Fruit fly (Drosophila melanogaster) whole organism, embryonic: Measurements from ENCODE around the gene CG15772.

ENCODE experiments used
- Antp ChIP-seq: fragments of 200-800 bp; sonication (Bioruptor generic); optimal IDR thresholded peaks from 3 replicates; lab custom pipeline; 2016; ENCODE audit warnings: missing biosample characterization, missing genetic modification characterization
- B-H1 ChIP-seq: fragments of 200-800 bp; sonication (Bioruptor generic); IDR thresholded peaks from 3 replicates; pipeline ENCODE4 v1.3.6; 2022; ENCODE audit warnings: missing biosample characterization, missing genetic modification characterization
- Bdp1 ChIP-seq: fragments of 200-800 bp; sonication (Bioruptor generic); optimal IDR thresholded peaks from 3 replicates; lab custom pipeline; 2016; ENCODE audit warnings: missing biosample characterization, missing genetic modification characterization
- CG13894 ChIP-seq: fragments of 200-800 bp; sonication (Bioruptor generic); optimal IDR thresholded peaks from 3 replicates; lab custom pipeline; 2018; ENCODE audit warnings: missing biosample characterization, mild to moderate bottlenecking, missing genetic modification characterization, moderate library complexity
- CG3065 ChIP-seq: fragments of 200-800 bp; sonication (Bioruptor generic); optimal IDR thresholded peaks from 2 replicates; lab custom pipeline; 2016; ENCODE audit warnings: missing biosample characterization, missing genetic modification characterization
- CG4707 ChIP-seq: fragments of 200-800 bp; sonication (Bioruptor generic); optimal IDR thresholded peaks from 2 replicates; lab custom pipeline; 2018; ENCODE audit warnings: missing biosample characterization, mild to moderate bottlenecking, missing genetic modification characterization, moderate library complexity
- CG6175 ChIP-seq: fragments of 200-800 bp; sonication (Bioruptor generic); IDR thresholded peaks from 3 replicates; pipeline ENCODE4 v1.3.6; 2022; ENCODE audit warnings: missing biosample characterization, missing genetic modification characterization
- CG6765 ChIP-seq: fragments of 200-800 bp; sonication (Bioruptor generic); optimal IDR thresholded peaks from 3 replicates; lab custom pipeline; 2017; ENCODE audit warnings: missing biosample characterization, mild to moderate bottlenecking, missing genetic modification characterization
- CG8281 ChIP-seq: fragments of 200-800 bp; sonication (Bioruptor generic); optimal IDR thresholded peaks from 2 replicates; lab custom pipeline; 2018; ENCODE audit warnings: missing biosample characterization, mild to moderate bottlenecking, missing genetic modification characterization, moderate library complexity
- CG9609 ChIP-seq: fragments of 200-800 bp; sonication (Bioruptor generic); optimal IDR thresholded peaks from 3 replicates; lab custom pipeline; 2016; ENCODE audit warnings: missing biosample characterization, missing genetic modification characterization
- CG9817 ChIP-seq: fragments of 200-800 bp; sonication (Bioruptor generic); optimal IDR thresholded peaks from 2 replicates; lab custom pipeline; 2018; ENCODE audit warnings: missing biosample characterization, mild to moderate bottlenecking, missing genetic modification characterization, moderate library complexity
- CG9876 ChIP-seq: fragments of 200-800 bp; sonication (Bioruptor generic); optimal IDR thresholded peaks from 2 replicates; lab custom pipeline; 2016; ENCODE audit warnings: missing biosample characterization, missing genetic modification characterization
- Dad ChIP-seq: fragments of 200-800 bp; sonication (Bioruptor generic); optimal IDR thresholded peaks from 3 replicates; lab custom pipeline; 2016; ENCODE audit warnings: missing biosample characterization, missing genetic modification characterization
- Deaf1 ChIP-seq: fragments of 200-800 bp; optimal IDR thresholded peaks from 3 replicates; lab custom pipeline; 2019; ENCODE audit warnings: missing biosample characterization, mild to moderate bottlenecking, missing genetic modification characterization, moderate library complexity
- Dek ChIP-seq: fragments of 200-800 bp; sonication (Bioruptor generic); optimal IDR thresholded peaks from 3 replicates; lab custom pipeline; 2019; ENCODE audit warnings: missing biosample characterization, mild to moderate bottlenecking, missing genetic modification characterization, moderate library complexity
- Dfd ChIP-seq, 2 experiments: fragments of >200 bp; optimal IDR thresholded peaks; 2 replicates each; lab custom pipeline; 2017; ENCODE audit warnings: missing biosample characterization in 2 of 2, missing genetic modification characterization in 2 of 2
- Dll ChIP-seq: fragments of 200-800 bp; sonication (Bioruptor generic); IDR thresholded peaks from 4 replicates; pipeline ENCODE4 v1.3.6; 2022; ENCODE audit warnings: missing biosample characterization, missing genetic modification characterization; ENCODE audit not compliant: partially characterized antibody
- Drgx ChIP-seq: fragments of 200-800 bp; sonication (Bioruptor generic); IDR thresholded peaks from 2 replicates; pipeline ENCODE4 v1.3.6; 2022; ENCODE audit warnings: missing biosample characterization, missing genetic modification characterization
- E2f1 ChIP-seq: fragments of 200-800 bp; sonication (Bioruptor generic); IDR thresholded peaks from 2 replicates; pipeline ENCODE4 v1.3.6; 2022; ENCODE audit warnings: missing biosample characterization, missing genetic modification characterization
- HHEX ChIP-seq: fragments of 200-800 bp; sonication (Bioruptor generic); optimal IDR thresholded peaks from 3 replicates; lab custom pipeline; 2017; ENCODE audit warnings: missing biosample characterization, mild to moderate bottlenecking, missing genetic modification characterization, missing genetic modification reagents
- HLH4C ChIP-seq: fragments of 200-800 bp; sonication (Bioruptor generic); IDR thresholded peaks from 3 replicates; pipeline ENCODE4 v1.3.6; 2022; ENCODE audit warnings: missing biosample characterization, missing genetic modification characterization; ENCODE audit not compliant: partially characterized antibody
- HmgZ ChIP-seq: fragments of 200-800 bp; sonication (Bioruptor generic); optimal IDR thresholded peaks from 2 replicates; lab custom pipeline; 2018; ENCODE audit warnings: missing biosample characterization, mild to moderate bottlenecking, missing genetic modification characterization
- Med ChIP-seq: fragments of 200-800 bp; sonication (Bioruptor generic); peaks from one replicate; lab custom pipeline; 2016; ENCODE audit warnings: missing biosample characterization, missing genetic modification characterization, mild to moderate bottlenecking, inconsistent platforms, moderate library complexity
- YL-1 ChIP-seq: fragments of 200-800 bp; sonication (Bioruptor generic); optimal IDR thresholded peaks from 3 replicates; lab custom pipeline; 2017; ENCODE audit warnings: missing biosample characterization, mild to moderate bottlenecking, missing genetic modification characterization
- br ChIP-seq: fragments of >200 bp; optimal IDR thresholded peaks from 2 replicates; lab custom pipeline; 2017
- cad ChIP-seq: fragments of >200 bp; optimal IDR thresholded peaks from 2 replicates; lab custom pipeline; 2017; ENCODE audit warnings: missing biosample characterization, missing genetic modification characterization
- dimm ChIP-seq: fragments of 200-800 bp; sonication (Bioruptor generic); IDR thresholded peaks from 2 replicates; pipeline ENCODE4 v1.3.6; 2022; ENCODE audit warnings: missing biosample characterization, missing genetic modification characterization
- dysf ChIP-seq: fragments of 200-800 bp; sonication (Bioruptor generic); IDR thresholded peaks from 3 replicates; pipeline ENCODE4 v1.3.6; 2022; ENCODE audit warnings: missing biosample characterization, missing genetic modification characterization
- ems ChIP-seq: fragments of 200-800 bp; sonication (Bioruptor generic); optimal IDR thresholded peaks from 3 replicates; lab custom pipeline; 2016; ENCODE audit warnings: missing biosample characterization, missing genetic modification characterization
- en ChIP-seq: fragments of 200-800 bp; sonication (Bioruptor generic); optimal IDR thresholded peaks from 2 replicates; lab custom pipeline; 2016; ENCODE audit warnings: missing biosample characterization, missing genetic modification characterization
- gfzf ChIP-seq: fragments of 200-800 bp; sonication (Bioruptor generic); optimal IDR thresholded peaks from 2 replicates; lab custom pipeline; 2016; ENCODE audit warnings: missing biosample characterization, mild to moderate bottlenecking, missing genetic modification characterization, moderate library complexity
- nom ChIP-seq: fragments of 200-800 bp; sonication (Bioruptor generic); optimal IDR thresholded peaks from 2 replicates; lab custom pipeline; 2017; ENCODE audit warnings: missing biosample characterization, missing genetic modification characterization, mild to moderate bottlenecking, moderate library complexity, missing genetic modification reagents
- pzg ChIP-seq: fragments of 200-800 bp; sonication (Bioruptor generic); optimal IDR thresholded peaks from 3 replicates; lab custom pipeline; 2018; ENCODE audit warnings: missing biosample characterization, mild to moderate bottlenecking, missing genetic modification characterization, moderate library complexity
- z ChIP-seq: fragments of 200-800 bp; sonication (Bioruptor generic); IDR thresholded peaks from 3 replicates; pipeline ENCODE4 v1.3.6; 2022; ENCODE audit warnings: missing biosample characterization, missing genetic modification characterization
- zen ChIP-seq: fragments of 200-800 bp; sonication (Bioruptor generic); optimal IDR thresholded peaks from 3 replicates; lab custom pipeline; 2018; ENCODE audit warnings: missing biosample characterization, mild to moderate bottlenecking, missing genetic modification characterization, moderate library complexity
- zfh1 ChIP-seq: fragments of 200-800 bp; sonication (Bioruptor generic); IDR thresholded peaks from 3 replicates; pipeline ENCODE4 v1.3.6; 2022; ENCODE audit warnings: missing biosample characterization, missing genetic modification characterization

Gene CG15772

DNA sequence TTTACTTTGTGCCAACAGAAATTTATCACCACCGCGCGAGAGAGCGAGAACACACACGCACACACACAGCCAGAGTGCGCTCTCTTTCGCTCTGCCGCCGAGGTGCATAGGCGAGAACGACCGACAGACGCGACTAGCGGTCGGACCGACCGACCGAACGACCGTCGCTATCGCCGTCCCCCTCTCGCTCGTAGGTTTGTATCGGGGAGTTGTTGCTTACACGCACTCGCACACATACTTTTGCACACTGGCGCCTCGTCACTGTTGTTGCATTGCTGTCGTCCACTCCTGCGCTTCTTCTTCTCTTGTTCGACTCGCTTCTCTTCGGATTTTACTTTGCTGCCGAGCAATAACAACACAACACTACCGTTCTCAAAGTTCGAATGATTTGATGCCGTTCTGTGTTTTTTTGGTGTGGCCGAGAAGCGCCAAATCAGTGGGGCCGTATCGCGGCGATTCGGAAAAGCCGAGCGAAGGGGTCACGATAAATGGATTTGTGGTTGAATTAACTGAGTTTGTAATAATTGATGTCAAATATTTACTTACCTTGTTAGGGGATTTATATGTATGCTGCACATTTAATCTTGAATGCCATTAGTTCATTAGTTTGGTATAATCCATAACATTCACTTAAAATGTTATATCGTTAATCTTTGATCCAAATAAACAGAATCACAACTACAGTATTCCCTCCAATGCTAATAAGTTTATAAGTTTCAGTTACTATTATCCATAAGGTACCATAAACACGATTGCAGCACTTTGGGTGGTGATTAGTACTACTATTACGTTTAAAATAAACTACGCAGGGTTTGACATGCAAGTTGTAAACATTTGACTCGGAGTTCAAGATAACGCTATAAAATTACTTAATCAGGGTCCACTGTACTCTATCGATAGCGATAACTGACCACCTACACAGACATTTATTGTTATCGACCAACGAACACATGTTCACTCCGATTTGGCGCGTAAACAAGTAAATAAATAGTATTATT lies 4.9 kb upstream of the CG15772 start, which contains the start of the genes IntS6 and Rtel1 (continued):
- TF ChIP-seq CG8281 (tag; lab: Kevin White, UChicago) (peak; percentile 73), nom (GFP tag; lab: Kevin White, UChicago) (peak; percentile 67), Dad (GFP tag; lab: Kevin White, UChicago) (peak; percentile 78), dimm (GFP tag; lab: Robert Waterston, UW) (peak; percentile 21; the same call in 1 of the 2 replicates), Deaf1 (tag; lab: Kevin White, UChicago) (peak; percentile 96), z (GFP tag; lab: Robert Waterston, UW) (0 out of 3 replicates have a peak, but pooled peaks have one; percentile 11), ems (GFP tag; lab: Kevin White, UChicago) (peak; percentile 90), zen (peak; percentile 87), CG9609 (GFP tag; lab: Kevin White, UChicago) (peak; percentile 91), HLH4C (GFP tag; lab: Robert Waterston, UW) (peak; percentile 47; the same call in 1 of the 3 replicates), Dll (0 out of 4 replicates have a peak, but pooled peaks have one; percentile 24), gfzf (GFP tag; lab: Kevin White, UChicago) (peak; percentile 92), CG13894 (tag; lab: Kevin White, UChicago) (peak; percentile 88), CG6175 (GFP tag; lab: Robert Waterston, UW) (peak; percentile 65; the same call in 2 of the 3 replicates), Dek (tag; lab: Kevin White, UChicago) (peak; percentile 90), Antp (GFP tag; lab: Kevin White, UChicago) (peak; percentile 94), dysf (GFP tag; lab: Robert Waterston, UW) (peak; percentile 94), zfh1 (GFP tag; lab: Robert Waterston, UW) (peak; percentile 82), Drgx (peak; percentile 88), cad (GFP tag; lab: Kevin White, UChicago) (no peak), B-H1 (peak; percentile 76), CG4707 (GFP tag; lab: Kevin White, UChicago) (peak; percentile 81), CG9817 (peak; percentile 94), HmgZ (tag; lab: Kevin White, UChicago) (peak; percentile 92), CG9876 (GFP tag; lab: Kevin White, UChicago) (peak; percentile 82), YL-1 (peak; percentile 52), HHEX (GFP tag; lab: Kevin White, UChicago) (peak; percentile 90), Bdp1 (GFP tag; lab: Kevin White, UChicago) (peak; percentile 75), E2f1 (GFP tag; lab: Robert Waterston, UW) (peak; percentile 91), pzg (peak; percentile 65), br (lab: Kevin White, UChicago) (no peak), CG6765 (GFP tag; lab: Kevin White, UChicago) (peak; percentile 67), en (GFP tag; lab: Kevin White, UChicago) (peak; percentile 74)

dm6 chrX:5752838-5753237 lies 789 bp downstream of the CG15772 start:
- TF ChIP-seq CG3065 (GFP tag; lab: Kevin White, UChicago) (no peak), Med (GFP tag; lab: Kevin White, UChicago) (peak; percentile 14), Dfd (GFP tag; optimal IDR thresholded peaks at IDR 0.05; lab: Kevin White, UChicago) (peak in 1 of 2 experiments; percentile 39)
- TF ChIP-seq, all 482 proteins: peak for 2
